Worm (Caenorhabditis elegans) whole organism, L4 larva: ENCODE results near the gene ckk-1.
A peak's percentile ranks its signal among the peaks of the same experiment; 100 is the strongest.

Source experiments
- F10B5.3 ChIP-seq: sonication (generic microtip); optimal IDR thresholded peaks from 2 replicates; lab custom pipeline; 2016; ENCODE audit warnings: mild to moderate bottlenecking, missing genetic modification characterization, missing compliant biosample characterization
- F26F4.8 ChIP-seq: fragments of 200-800 bp; sonication (Bioruptor generic); conservative IDR thresholded peaks from 2 replicates; pipeline ENCODE4 v1.3.6; 2022; ENCODE audit warnings: missing genetic modification characterization, missing compliant biosample characterization
- F37D6.2 ChIP-seq: sonication (generic microtip); optimal IDR thresholded peaks from 2 replicates; lab custom pipeline; 2016; ENCODE audit warnings: mild to moderate bottlenecking, missing genetic modification characterization, missing compliant biosample characterization
- F49E8.2 ChIP-seq: sonication (generic microtip); optimal IDR thresholded peaks from 2 replicates; lab custom pipeline; 2016; ENCODE audit warnings: missing compliant biosample characterization, mild to moderate bottlenecking, missing genetic modification characterization, borderline replicate concordance
- T26A8.4 ChIP-seq: fragments of 200-800 bp; sonication (Bioruptor generic); IDR thresholded peaks from 2 replicates; pipeline ENCODE4 v1.3.6; 2022; ENCODE audit warnings: missing genetic modification characterization, missing compliant biosample characterization
- Y105C5A.15 ChIP-seq: fragments of 200-800 bp; sonication (Bioruptor generic); IDR thresholded peaks from 2 replicates; pipeline ENCODE4 v1.3.6; 2022; ENCODE audit warnings: missing genetic modification characterization, missing compliant biosample characterization
- Y5F2A.4 ChIP-seq: fragments of 200-800 bp; sonication (Bioruptor generic); optimal IDR thresholded peaks from 2 replicates; lab custom pipeline; 2018; ENCODE audit warnings: mild to moderate bottlenecking, missing genetic modification characterization, missing compliant biosample characterization
- Y75B8A.6 ChIP-seq: fragments of 200-800 bp; sonication (Bioruptor generic); IDR thresholded peaks from 2 replicates; pipeline ENCODE4 v1.3.6; 2022; ENCODE audit warnings: missing genetic modification reagents, missing genetic modification characterization, missing compliant biosample characterization
- ZK337.2 ChIP-seq: fragments of 200-800 bp; sonication (Bioruptor generic); IDR thresholded peaks from 2 replicates; pipeline ENCODE4 v1.3.6; 2022; ENCODE audit warnings: missing genetic modification reagents, missing genetic modification characterization, missing compliant biosample characterization
- aha-1 ChIP-seq: fragments of 150-350 bp; peaks from one replicate; lab custom pipeline; 2014; ENCODE audit warnings: missing biosample characterization, missing genetic modification characterization
- ceh-28 ChIP-seq: fragments of 150-350 bp; optimal IDR thresholded peaks from 2 replicates; lab custom pipeline; 2014; ENCODE audit warnings: missing biosample characterization, missing genetic modification reagents, missing genetic modification characterization
- ceh-44 ChIP-seq: fragments of 200-800 bp; sonication (Bioruptor generic); IDR thresholded peaks from 2 replicates; pipeline ENCODE4 v1.3.6; 2022; ENCODE audit warnings: missing genetic modification reagents, missing genetic modification characterization, missing compliant biosample characterization
- ces-1 ChIP-seq: fragments of 150-350 bp; sonication (generic microtip); optimal IDR thresholded peaks from 4 replicates; lab custom pipeline; 2014; ENCODE audit warnings: missing biosample characterization, missing genetic modification reagents, missing genetic modification characterization
- daf-16 ChIP-seq, 3 experiments: sonication (generic microtip); optimal IDR thresholded peaks; 2 replicates each; lab custom pipeline; 2016 to 2017; ENCODE audit warnings: missing genetic modification characterization in 3 of 3, missing genetic modification reagents in 3 of 3, mild to moderate bottlenecking in 2 of 3, missing compliant biosample characterization in 2 of 3, missing biosample characterization in 1 of 3, moderate library complexity in 1 of 3
- dmd-8 ChIP-seq: fragments of 200-800 bp; sonication (Bioruptor generic); IDR thresholded peaks from 2 replicates; pipeline ENCODE4 v1.3.6; 2022; ENCODE audit warnings: missing genetic modification characterization, missing compliant biosample characterization
- dve-1 ChIP-seq: sonication (generic microtip); optimal IDR thresholded peaks from 2 replicates; lab custom pipeline; 2017; ENCODE audit warnings: antibody characterized with exemption, mild to moderate bottlenecking, missing genetic modification characterization, missing compliant biosample characterization; ENCODE audit not compliant: insufficient read depth
- fkh-10 ChIP-seq: fragments of 150-350 bp; optimal IDR thresholded peaks from 2 replicates; lab custom pipeline; 2014; ENCODE audit warnings: missing biosample characterization, missing genetic modification reagents, missing genetic modification characterization
- fos-1 ChIP-seq: fragments of 150-350 bp; optimal IDR thresholded peaks from 2 replicates; lab custom pipeline; 2014; ENCODE audit warnings: missing biosample characterization, missing genetic modification characterization
- gei-8 ChIP-seq: fragments of 200-800 bp; sonication (Bioruptor generic); optimal IDR thresholded peaks from 2 replicates; lab custom pipeline; 2018; ENCODE audit warnings: mild to moderate bottlenecking, missing genetic modification characterization, missing compliant biosample characterization
- hif-1 ChIP-seq, 2 experiments: sonication (generic microtip); optimal IDR thresholded peaks; 2 replicates each; lab custom pipeline; 2016 to 2017; ENCODE audit warnings: missing compliant biosample characterization in 2 of 2, missing genetic modification characterization in 2 of 2, missing genetic modification reagents in 2 of 2, missing genotype in 2 of 2, mild to moderate bottlenecking in 1 of 2
- hlh-30 ChIP-seq: sonication (generic microtip); optimal IDR thresholded peaks from 2 replicates; lab custom pipeline; 2017; ENCODE audit warnings: antibody characterized with exemption, mild to moderate bottlenecking, missing genetic modification characterization, missing compliant biosample characterization; ENCODE audit not compliant: insufficient read depth
- hmg-1.1 ChIP-seq: fragments of 200-800 bp; sonication (Bioruptor generic); IDR thresholded peaks from 2 replicates; pipeline ENCODE4 v1.3.6; 2022; ENCODE audit warnings: missing genetic modification reagents, missing genetic modification characterization, missing compliant biosample characterization
- jun-1 ChIP-seq: fragments of 150-350 bp; optimal IDR thresholded peaks from 2 replicates; lab custom pipeline; 2014; ENCODE audit warnings: missing biosample characterization, missing genetic modification reagents, missing genetic modification characterization
- lim-7 ChIP-seq: fragments of 200-800 bp; sonication (Bioruptor generic); IDR thresholded peaks from 2 replicates; pipeline ENCODE4 v1.3.6; 2022; ENCODE audit warnings: missing genetic modification characterization, missing compliant biosample characterization
- lin-1 ChIP-seq: fragments of 200-800 bp; sonication (Bioruptor generic); IDR thresholded peaks from 2 replicates; pipeline ENCODE4 v1.3.6; 2022; ENCODE audit warnings: missing genetic modification reagents, missing genetic modification characterization, missing compliant biosample characterization
- lin-29 ChIP-seq: fragments of 200-800 bp; sonication (Bioruptor generic); IDR thresholded peaks from 2 replicates; pipeline ENCODE4 v1.3.6; 2022; ENCODE audit warnings: missing genetic modification reagents, missing genetic modification characterization, missing compliant biosample characterization
- lin-38 ChIP-seq: fragments of 200-800 bp; sonication (Bioruptor generic); IDR thresholded peaks from 2 replicates; pipeline ENCODE4 v1.3.6; 2022; ENCODE audit warnings: missing genetic modification reagents, missing genetic modification characterization, missing compliant biosample characterization
- lir-3 ChIP-seq: sonication (generic microtip); optimal IDR thresholded peaks from 2 replicates; lab custom pipeline; 2016; ENCODE audit warnings: mild to moderate bottlenecking, missing genetic modification characterization, missing compliant biosample characterization
- mxl-2 ChIP-seq: fragments of 200-800 bp; sonication (Bioruptor generic); conservative IDR thresholded peaks from 2 replicates; pipeline ENCODE4 v1.3.6; 2022; ENCODE audit warnings: missing genetic modification reagents, missing genetic modification characterization, missing compliant biosample characterization
- nhr-10 ChIP-seq: fragments of 150-350 bp; optimal IDR thresholded peaks from 2 replicates; lab custom pipeline; 2014; ENCODE audit warnings: missing biosample characterization, missing genetic modification characterization
- nhr-102 ChIP-seq: sonication (generic microtip); optimal IDR thresholded peaks from 2 replicates; lab custom pipeline; 2016; ENCODE audit warnings: mild to moderate bottlenecking, missing genetic modification characterization, moderate library complexity, missing compliant biosample characterization
- nhr-25 ChIP-seq: sonication (generic microtip); optimal IDR thresholded peaks from 2 replicates; lab custom pipeline; 2017; ENCODE audit warnings: missing genetic modification characterization, mild to moderate bottlenecking, missing compliant biosample characterization, antibody characterized with exemption, moderate library complexity, borderline replicate concordance; ENCODE audit not compliant: insufficient read depth
- nhr-28 ChIP-seq: fragments of 150-350 bp; optimal IDR thresholded peaks from 2 replicates; lab custom pipeline; 2014; ENCODE audit warnings: missing biosample characterization, missing genetic modification characterization
- nhr-42 ChIP-seq: fragments of 200-800 bp; sonication (Bioruptor generic); IDR thresholded peaks from 2 replicates; pipeline ENCODE4 v1.3.6; 2022; ENCODE audit warnings: missing genetic modification characterization, missing compliant biosample characterization
- nhr-6 ChIP-seq: fragments of 150-350 bp; optimal IDR thresholded peaks from 2 replicates; lab custom pipeline; 2014; ENCODE audit warnings: missing biosample characterization, missing genetic modification characterization
- nhr-76 ChIP-seq: fragments of 150-350 bp; optimal IDR thresholded peaks from 2 replicates; lab custom pipeline; 2014; ENCODE audit warnings: missing biosample characterization, missing genetic modification characterization
- pha-4 ChIP-seq, 2 experiments: fragments of 150-350 bp in 1 of 2; fragments of 200-800 bp in 1 of 2; sonication (Bioruptor generic) in 1 of 2; IDR thresholded peaks in 1 of 2; optimal IDR thresholded peaks in 1 of 2; 2 replicates each; pipeline versions ENCODE4 v1.3.6 to Lab custom; 2014 to 2022; ENCODE audit warnings: missing genetic modification characterization in 2 of 2, missing genetic modification reagents in 2 of 2, missing biosample characterization in 1 of 2, missing compliant biosample characterization in 1 of 2
- pqm-1 ChIP-seq: sonication (generic microtip); optimal IDR thresholded peaks from 2 replicates; lab custom pipeline; 2017; ENCODE audit warnings: missing biosample characterization, missing genetic modification characterization
- saeg-2 ChIP-seq: fragments of 200-800 bp; sonication (Bioruptor generic); IDR thresholded peaks from 2 replicates; pipeline ENCODE4 v1.3.6; 2022; ENCODE audit warnings: missing genetic modification reagents, missing genetic modification characterization, missing compliant biosample characterization
- sdz-12 ChIP-seq: fragments of 200-800 bp; sonication (Bioruptor generic); optimal IDR thresholded peaks from 2 replicates; lab custom pipeline; 2018; ENCODE audit warnings: mild to moderate bottlenecking, missing genetic modification characterization, missing compliant biosample characterization
- set-16 ChIP-seq: fragments of 200-800 bp; sonication (Bioruptor generic); IDR thresholded peaks from 2 replicates; pipeline ENCODE4 v1.3.6; 2022; ENCODE audit warnings: missing genetic modification reagents, missing genetic modification characterization, missing compliant biosample characterization
- skn-1 ChIP-seq: fragments of 150-350 bp; optimal IDR thresholded peaks from 2 replicates; lab custom pipeline; 2014; ENCODE audit warnings: missing biosample characterization, missing genetic modification characterization
- snpc-4 ChIP-seq: fragments of 150-350 bp; optimal IDR thresholded peaks from 2 replicates; lab custom pipeline; 2014; ENCODE audit warnings: missing biosample characterization, missing genetic modification characterization
- spr-1 ChIP-seq: sonication (generic microtip); optimal IDR thresholded peaks from 2 replicates; lab custom pipeline; 2016; ENCODE audit warnings: mild to moderate bottlenecking, missing genetic modification characterization, missing compliant biosample characterization
- spr-3 ChIP-seq: fragments of 200-800 bp; sonication (Bioruptor generic); optimal IDR thresholded peaks from 2 replicates; lab custom pipeline; 2018; ENCODE audit warnings: mild to moderate bottlenecking, missing genetic modification characterization, missing compliant biosample characterization
- tra-1 ChIP-seq: fragments of 200-800 bp; sonication (Bioruptor generic); IDR thresholded peaks from 2 replicates; pipeline ENCODE4 v1.3.6; 2022; ENCODE audit warnings: missing genetic modification reagents, missing genetic modification characterization, missing compliant biosample characterization
- unc-130 ChIP-seq: sonication (generic microtip); optimal IDR thresholded peaks from 2 replicates; lab custom pipeline; 2016; ENCODE audit warnings: missing genetic modification reagents, missing genetic modification characterization, missing compliant biosample characterization
- unc-62 ChIP-seq, 3 experiments: fragments of 150-350 bp in 1 of 3; sonication (generic microtip); optimal IDR thresholded peaks in 2 of 3; peaks in 1 of 3; 1 replicate in 1 of 3; 2 replicates in 2 of 3; lab custom pipeline; 2014 to 2017; ENCODE audit warnings: missing biosample characterization in 3 of 3, missing genetic modification characterization in 3 of 3, missing genetic modification reagents in 3 of 3, missing genotype in 1 of 3
- zag-1 ChIP-seq: fragments of 150-350 bp; optimal IDR thresholded peaks from 2 replicates; lab custom pipeline; 2014; ENCODE audit warnings: missing biosample characterization, missing genetic modification characterization
- ztf-7 ChIP-seq: fragments of 150-350 bp; optimal IDR thresholded peaks from 2 replicates; lab custom pipeline; 2014; ENCODE audit warnings: missing biosample characterization, missing genetic modification characterization

ckk-1 gene

ce11 chrIII:5688246-5688645 lies 53.0 kb downstream of the ckk-1 start (continued):
- TF ChIP-seq lir-3 (tag; lab: Kevin White, UChicago): no peak
- no peak for TF ChIP-seq F37D6.2 (tag; lab: Kevin White, UChicago)
- no peak for TF ChIP-seq set-16
- no peak for TF ChIP-seq dmd-8 (GFP tag; lab: Robert Waterston, UW)
- no peak for TF ChIP-seq spr-1 (tag; lab: Kevin White, UChicago)
- no peak for TF ChIP-seq tra-1 (GFP tag; lab: Robert Waterston, UW)
- no peak for TF ChIP-seq pqm-1 (tag; lab: Kevin White, UChicago)
- TF ChIP-seq nhr-28: peak; percentile 40
- no peak for TF ChIP-seq lin-29
- no peak for TF ChIP-seq lim-7 (GFP tag; lab: Robert Waterston, UW)
- TF ChIP-seq hif-1 (tag; optimal IDR thresholded peaks at IDR 0.05; lab: Kevin White, UChicago): no peak
- peak; percentile 60; the same call in 1 of the 2 replicates for TF ChIP-seq hmg-1.1
- peak; percentile 91 for TF ChIP-seq fkh-10 (GFP tag; lab: Kevin White, UChicago)
- TF ChIP-seq T26A8.4 (GFP tag; lab: Robert Waterston, UW): peak; percentile 35; the same call in 1 of the 2 replicates
- no peak for TF ChIP-seq nhr-10 (tag; lab: Kevin White, UChicago)
- TF ChIP-seq F10B5.3 (tag; lab: Kevin White, UChicago): no peak
- TF ChIP-seq saeg-2 (GFP tag; lab: Robert Waterston, UW): no peak
- TF ChIP-seq Y75B8A.6 (GFP tag; lab: Robert Waterston, UW): no peak
- TF ChIP-seq hlh-30: peak; percentile 76
- TF ChIP-seq unc-130 (GFP tag; lab: Kevin White, UChicago): no peak
- no peak for TF ChIP-seq skn-1
- TF ChIP-seq ces-1: no peak
- no peak for TF ChIP-seq mxl-2 (GFP tag; lab: Robert Waterston, UW)
- TF ChIP-seq ZK337.2: no peak
- no peak for TF ChIP-seq ztf-7
- TF ChIP-seq Y105C5A.15: no peak
- no peak for TF ChIP-seq jun-1 (tag; lab: Kevin White, UChicago)
- TF ChIP-seq unc-62 (GFP tag; optimal IDR thresholded peaks at IDR 0.05 in 1 of 2; lab: Kevin White, UChicago): no peak
- TF ChIP-seq unc-62 (tag; optimal IDR thresholded peaks at IDR 0.05; lab: Kevin White, UChicago): no peak
- TF ChIP-seq pha-4 (GFP tag; IDR thresholded peaks at IDR 0.05; lab: Robert Waterston, UW): no peak
- TF ChIP-seq pha-4 (tag; optimal IDR thresholded peaks at IDR 0.05; lab: Kevin White, UChicago): peak; percentile 73
- TF ChIP-seq dve-1 (tag; lab: Kevin White, UChicago): peak; percentile 73
- no peak for TF ChIP-seq Y5F2A.4
- TF ChIP-seq nhr-25 (tag; lab: Kevin White, UChicago): no peak
- TF ChIP-seq nhr-42: no peak
- TF ChIP-seq nhr-76 (tag; lab: Kevin White, UChicago): no peak
- TF ChIP-seq F49E8.2 (tag; lab: Kevin White, UChicago): no peak
- TF ChIP-seq snpc-4 (tag; lab: Kevin White, UChicago): no peak
- TF ChIP-seq ceh-44 (GFP tag; lab: Robert Waterston, UW): no peak
- no peak for TF ChIP-seq F26F4.8 (GFP tag; lab: Robert Waterston, UW)
- TF ChIP-seq daf-16 (GFP tag; optimal IDR thresholded peaks at IDR 0.05; lab: Kevin White, UChicago): no peak
- peak; percentile 58 for TF ChIP-seq daf-16 (tag; optimal IDR thresholded peaks at IDR 0.05; lab: Kevin White, UChicago)
- no peak for TF ChIP-seq fos-1 (tag; lab: Kevin White, UChicago)
- no peak for TF ChIP-seq nhr-102 (tag; lab: Kevin White, UChicago)
- no peak for TF ChIP-seq lin-1 (GFP tag; lab: Robert Waterston, UW)
- TF ChIP-seq nhr-6 (tag; lab: Kevin White, UChicago): no peak
- TF ChIP-seq aha-1 (tag; lab: Kevin White, UChicago): peak; percentile 4
- TF ChIP-seq sdz-12 (GFP tag; lab: Kevin White, UChicago): no peak
- no peak for TF ChIP-seq zag-1 (tag; lab: Kevin White, UChicago)
- no peak for TF ChIP-seq spr-3 (GFP tag; lab: Kevin White, UChicago)
- no peak for TF ChIP-seq ceh-28 (tag; lab: Kevin White, UChicago)
- TF ChIP-seq gei-8: no peak
- no peak; the same call in 1 of the 2 replicates for TF ChIP-seq lin-38 (GFP tag; lab: Robert Waterston, UW)
